Worm (Caenorhabditis elegans) whole organism, L4/young adult: Measurements from ENCODE around the gene abcf-1.

Experiments
- W03F9.2 ChIP-seq: fragments of 150-350 bp; optimal IDR thresholded peaks from 2 replicates; lab custom pipeline; 2014; ENCODE audit warnings: missing biosample characterization, missing genetic modification characterization
- dao-5 ChIP-seq: sonication (generic microtip); optimal IDR thresholded peaks from 2 replicates; lab custom pipeline; 2016; ENCODE audit warnings: missing genotype, missing genetic modification characterization, moderate library complexity, missing compliant biosample characterization
- him-1 ChIP-seq: sonication (generic microtip); optimal IDR thresholded peaks from 2 replicates; lab custom pipeline; 2016; ENCODE audit warnings: missing genotype, missing genetic modification reagents, missing genetic modification characterization, missing compliant biosample characterization

Gene abcf-1

ce11 chrV:12718622-12719021 lies 44.6 kb downstream of the abcf-1 start, which contains the start of gene str-181:
Gene str-181 (minus strand): TSS chrV:12718722.
- no peak for TF ChIP-seq W03F9.2 (tag; lab: Kevin White, UChicago)
- TF ChIP-seq dao-5 (tag; lab: Kevin White, UChicago) = no peak
- no peak for TF ChIP-seq him-1 (tag; lab: Kevin White, UChicago)

- TF ChIP-seq dao-5 (tag; lab: Kevin White, UChicago) = no peak
- no peak for TF ChIP-seq W03F9.2 (tag; lab: Kevin White, UChicago)
- TF ChIP-seq him-1 (tag; lab: Kevin White, UChicago) = no peak
Measured at ce11 chrV:12716447-12716846, 46.7 kb downstream of the abcf-1 start, which contains the start of gene str-178. Gene str-178 (minus strand): TSS chrV:12716547.

ce11 chrV:12714120-12714519 lies 49.1 kb downstream of the abcf-1 start, which contains the start of gene R11D1.4:
Gene R11D1.4 (minus strand): TSS chrV:12714220.
- no peak for TF ChIP-seq him-1 (tag; lab: Kevin White, UChicago)
- TF ChIP-seq W03F9.2 (tag; lab: Kevin White, UChicago) = no peak
- TF ChIP-seq dao-5 (tag; lab: Kevin White, UChicago) = no peak

DNA sequence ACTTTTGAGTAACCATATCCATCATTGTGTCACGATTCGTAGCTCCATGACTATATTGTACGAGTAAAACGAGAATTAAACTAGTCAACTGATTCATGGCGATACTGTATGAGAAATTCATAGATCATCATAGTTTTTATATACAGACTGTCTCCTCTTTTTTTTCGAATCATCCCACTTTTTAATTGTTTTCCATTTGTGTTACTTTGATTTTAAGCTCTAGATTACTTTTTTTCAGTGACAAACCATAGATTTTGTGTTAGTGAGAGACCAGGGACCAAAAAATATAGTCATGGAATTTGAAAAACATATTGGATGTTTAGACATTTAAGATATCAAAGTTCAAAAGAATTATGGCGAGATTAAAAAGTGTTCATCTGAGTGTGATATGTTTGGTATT lies 51.2 kb downstream of the abcf-1 start, which contains the start of gene R11D1.3:
Gene R11D1.3 (minus strand): TSS at position 101 of the 400 bp plus-strand sequence.
- TF ChIP-seq W03F9.2 (tag; lab: Kevin White, UChicago) (no peak), him-1 (tag; lab: Kevin White, UChicago) (no peak), dao-5 (tag; lab: Kevin White, UChicago) (no peak)
